Worm (Caenorhabditis elegans): ENCODE data around the gene atat-2.

- TF ChIP-seq flt-1 (GFP tag; IDR thresholded peaks at IDR 0.05), result no peak
- no peak for TF ChIP-seq ztf-23 (GFP tag; IDR thresholded peaks at IDR 0.05)
- no peak for TF ChIP-seq klf-2 (GFP tag; conservative IDR thresholded peaks at IDR 0.05)
- TF ChIP-seq ztf-29 (GFP tag; IDR thresholded peaks at IDR 0.05), result no peak
- TF ChIP-seq med-1 (GFP tag; optimal IDR thresholded peaks at IDR 0.05; ENCODE audit: insufficient read depth), result no peak
- no peak for TF ChIP-seq cog-1 (tag; optimal IDR thresholded peaks at IDR 0.05)
- no peak for TF ChIP-seq tab-1 (GFP tag; IDR thresholded peaks at IDR 0.05)
These were observed 47.1 kb downstream of the atat-2 start for ce11 chrX:5896001-5896400.
